Worm (Caenorhabditis elegans) whole organism, L1 larva: ENCODE results near the gene scd-1.

Experiments used
- C04F5.9 ChIP-seq: sonication (generic microtip); optimal IDR thresholded peaks from 2 replicates; lab custom pipeline; 2016; ENCODE audit warnings: missing genetic modification characterization, missing compliant biosample characterization
- C34B4.2 ChIP-seq: sonication (generic microtip); optimal IDR thresholded peaks from 2 replicates; lab custom pipeline; 2017; ENCODE audit warnings: mild to moderate bottlenecking, missing genetic modification characterization, missing compliant biosample characterization
- aha-1 ChIP-seq: fragments of 150-350 bp; optimal IDR thresholded peaks from 2 replicates; lab custom pipeline; 2014; ENCODE audit warnings: missing biosample characterization, missing genetic modification characterization
- aly-2 ChIP-seq: fragments of 150-350 bp; optimal IDR thresholded peaks from 2 replicates; lab custom pipeline; 2014; ENCODE audit warnings: missing biosample characterization, missing genetic modification characterization
- ama-1 ChIP-seq: fragments of 150-350 bp; optimal IDR thresholded peaks from 2 replicates; lab custom pipeline; 2014
- ceh-63 ChIP-seq: fragments of 200-800 bp; sonication (Bioruptor generic); optimal IDR thresholded peaks from 2 replicates; lab custom pipeline; 2018; ENCODE audit warnings: mild to moderate bottlenecking, missing genetic modification characterization, missing compliant biosample characterization
- ceh-8 ChIP-seq: fragments of 200-800 bp; sonication (Bioruptor generic); optimal IDR thresholded peaks from 2 replicates; lab custom pipeline; 2018; ENCODE audit warnings: mild to moderate bottlenecking, missing genetic modification characterization, moderate library complexity, missing compliant biosample characterization
- ceh-82 ChIP-seq, 3 experiments: fragments of 150-350 bp in 1 of 3; sonication (generic microtip) in 2 of 3; optimal IDR thresholded peaks; 2 replicates each; lab custom pipeline; 2014 to 2017; ENCODE audit warnings: missing biosample characterization in 3 of 3, missing genetic modification characterization in 3 of 3
- ceh-88 ChIP-seq: fragments of 200-800 bp; sonication (Bioruptor generic); IDR thresholded peaks from 2 replicates; pipeline ENCODE4 v1.3.6; 2022; ENCODE audit warnings: missing genetic modification characterization, missing compliant biosample characterization
- ces-1 ChIP-seq: fragments of 150-350 bp; optimal IDR thresholded peaks from 2 replicates; lab custom pipeline; 2014; ENCODE audit warnings: missing biosample characterization, missing genetic modification reagents, missing genetic modification characterization
- dpl-1 ChIP-seq, 3 experiments: fragments of 150-350 bp in 2 of 3; sonication (generic microtip) in 1 of 3; optimal IDR thresholded peaks; 2 replicates each; lab custom pipeline; 2014 to 2017; ENCODE audit warnings: missing biosample characterization in 3 of 3, missing genetic modification characterization in 3 of 3, missing genetic modification reagents in 3 of 3
- dsc-1 ChIP-seq: sonication (generic microtip); optimal IDR thresholded peaks from 2 replicates; lab custom pipeline; 2016; ENCODE audit warnings: mild to moderate bottlenecking, missing genetic modification characterization, missing compliant biosample characterization
- efl-1 ChIP-seq, 4 experiments: fragments of 150-350 bp; optimal IDR thresholded peaks in 3 of 4; peaks in 1 of 4; 1 replicate in 1 of 4; 2 replicates in 3 of 4; lab custom pipeline; 2014; ENCODE audit warnings: missing biosample characterization in 2 of 4, missing genetic modification characterization in 2 of 4, missing genetic modification reagents in 2 of 4
- efl-3 ChIP-seq: fragments of 200-800 bp; sonication (Bioruptor generic); optimal IDR thresholded peaks from 2 replicates; lab custom pipeline; 2018; ENCODE audit warnings: mild to moderate bottlenecking, missing genetic modification characterization, missing compliant biosample characterization
- egl-13 ChIP-seq: sonication (generic microtip); optimal IDR thresholded peaks from 2 replicates; lab custom pipeline; 2016; ENCODE audit warnings: missing genotype, missing genetic modification reagents, missing genetic modification characterization, missing compliant biosample characterization
- egl-27 ChIP-seq, 2 experiments: fragments of 150-350 bp in 1 of 2; sonication (generic microtip); optimal IDR thresholded peaks; 3 replicates each; lab custom pipeline; 2017 to 2018; ENCODE audit warnings: missing biosample characterization in 2 of 2, missing genetic modification characterization in 2 of 2, missing genetic modification reagents in 2 of 2
- elt-2 ChIP-seq: sonication (generic microtip); optimal IDR thresholded peaks from 2 replicates; lab custom pipeline; 2016; ENCODE audit warnings: missing genetic modification characterization, mild to moderate bottlenecking, inconsistent platforms, missing compliant biosample characterization, missing genetic modification reagents
- elt-3 ChIP-seq, 6 experiments: fragments of 150-350 bp in 1 of 6; sonication (generic microtip); optimal IDR thresholded peaks; 2 replicates each; lab custom pipeline; 2017 to 2018; ENCODE audit warnings: missing biosample characterization in 6 of 6, missing genetic modification characterization in 6 of 6, inconsistent platforms in 1 of 6
- fkh-10 ChIP-seq: sonication (generic microtip); optimal IDR thresholded peaks from 2 replicates; lab custom pipeline; 2017; ENCODE audit warnings: missing biosample characterization, missing genetic modification reagents, missing genetic modification characterization
- fkh-8 ChIP-seq: sonication (generic microtip); optimal IDR thresholded peaks from 2 replicates; lab custom pipeline; 2016; ENCODE audit warnings: mild to moderate bottlenecking, missing genetic modification characterization, missing compliant biosample characterization
- hlh-17 ChIP-seq: fragments of 200-800 bp; sonication (Bioruptor generic); optimal IDR thresholded peaks from 2 replicates; lab custom pipeline; 2018; ENCODE audit warnings: missing genetic modification characterization, mild to moderate bottlenecking, missing compliant biosample characterization, moderate library complexity, borderline replicate concordance
- irx-1 ChIP-seq: sonication (generic microtip); optimal IDR thresholded peaks from 2 replicates; lab custom pipeline; 2016; ENCODE audit warnings: missing genetic modification characterization, missing compliant biosample characterization
- lin-13 ChIP-seq: fragments of 150-350 bp; optimal IDR thresholded peaks from 2 replicates; lab custom pipeline; 2014; ENCODE audit warnings: missing biosample characterization, missing genetic modification reagents, missing genetic modification characterization
- lin-14 ChIP-seq: fragments of 200-800 bp; sonication (Bioruptor generic); optimal IDR thresholded peaks from 2 replicates; lab custom pipeline; 2018; ENCODE audit warnings: mild to moderate bottlenecking, missing genetic modification characterization, moderate library complexity, missing compliant biosample characterization
- lin-35 ChIP-seq, 2 experiments: fragments of 150-350 bp; optimal IDR thresholded peaks; 2 replicates each; lab custom pipeline; 2014; ENCODE audit warnings: missing biosample characterization in 2 of 2, missing genetic modification characterization in 2 of 2, missing genetic modification reagents in 2 of 2
- lir-3 ChIP-seq: sonication (generic microtip); optimal IDR thresholded peaks from 2 replicates; lab custom pipeline; 2016; ENCODE audit warnings: mild to moderate bottlenecking, missing genetic modification characterization, moderate library complexity, missing compliant biosample characterization; ENCODE audit not compliant: poor library complexity
- mab-9 ChIP-seq: fragments of 200-800 bp; sonication (Bioruptor generic); IDR thresholded peaks from 2 replicates; pipeline ENCODE4 v1.3.6; 2022; ENCODE audit warnings: missing genetic modification reagents, missing genetic modification characterization, missing compliant biosample characterization
- mdl-1 ChIP-seq, 2 experiments: fragments of 150-350 bp; optimal IDR thresholded peaks; 2 replicates each; lab custom pipeline; 2014 to 2017; ENCODE audit warnings: missing biosample characterization in 2 of 2, missing genetic modification characterization in 2 of 2, inconsistent platforms in 1 of 2
- mep-1 ChIP-seq: fragments of 150-350 bp; optimal IDR thresholded peaks from 2 replicates; lab custom pipeline; 2014; ENCODE audit warnings: missing biosample characterization, missing genetic modification characterization
- nhr-20 ChIP-seq: sonication (generic microtip); optimal IDR thresholded peaks from 2 replicates; lab custom pipeline; 2016; ENCODE audit warnings: mild to moderate bottlenecking, missing genetic modification characterization, missing compliant biosample characterization
- nhr-28 ChIP-seq: fragments of 150-350 bp; optimal IDR thresholded peaks from 2 replicates; lab custom pipeline; 2014; ENCODE audit warnings: missing biosample characterization, missing genetic modification characterization
- nhr-47 ChIP-seq: sonication (generic microtip); optimal IDR thresholded peaks from 2 replicates; lab custom pipeline; 2016; ENCODE audit warnings: mild to moderate bottlenecking, missing genetic modification characterization, moderate library complexity, missing compliant biosample characterization
- nhr-71 ChIP-seq: sonication (generic microtip); optimal IDR thresholded peaks from 2 replicates; lab custom pipeline; 2016; ENCODE audit warnings: mild to moderate bottlenecking, missing genetic modification characterization, moderate library complexity, missing compliant biosample characterization
- nhr-76 ChIP-seq: sonication (generic microtip); optimal IDR thresholded peaks from 2 replicates; lab custom pipeline; 2017; ENCODE audit warnings: missing biosample characterization, missing genetic modification characterization
- nhr-85 ChIP-seq: sonication (generic microtip); peaks from one replicate; lab custom pipeline; 2016; ENCODE audit warnings: missing genetic modification characterization, inconsistent platforms, missing compliant biosample characterization
- nhr-90 ChIP-seq: sonication (generic microtip); optimal IDR thresholded peaks from 2 replicates; lab custom pipeline; 2016; ENCODE audit warnings: mild to moderate bottlenecking, missing genetic modification characterization, missing compliant biosample characterization; ENCODE audit not compliant: poor library complexity
- pax-3 ChIP-seq: fragments of 200-800 bp; sonication (Bioruptor generic); optimal IDR thresholded peaks from 2 replicates; lab custom pipeline; 2018; ENCODE audit warnings: mild to moderate bottlenecking, missing genetic modification characterization, moderate library complexity, missing compliant biosample characterization
- pqm-1 ChIP-seq: sonication (generic microtip); optimal IDR thresholded peaks from 3 replicates; lab custom pipeline; 2017; ENCODE audit warnings: missing biosample characterization, missing genetic modification characterization
- rnt-1 ChIP-seq: sonication (generic microtip); optimal IDR thresholded peaks from 2 replicates; lab custom pipeline; 2016; ENCODE audit warnings: mild to moderate bottlenecking, missing genetic modification characterization, moderate library complexity, missing compliant biosample characterization
- sox-4 ChIP-seq: sonication (generic microtip); optimal IDR thresholded peaks from 2 replicates; lab custom pipeline; 2016; ENCODE audit warnings: missing genetic modification characterization, missing compliant biosample characterization
- sptf-1 ChIP-seq: fragments of 150-350 bp; optimal IDR thresholded peaks from 2 replicates; lab custom pipeline; 2014; ENCODE audit warnings: missing biosample characterization, missing genetic modification characterization
- sup-37 ChIP-seq: fragments of 200-800 bp; sonication (Bioruptor generic); optimal IDR thresholded peaks from 2 replicates; lab custom pipeline; 2018; ENCODE audit warnings: mild to moderate bottlenecking, missing genetic modification characterization, missing compliant biosample characterization
- tbx-2 ChIP-seq: sonication (generic microtip); optimal IDR thresholded peaks from 2 replicates; lab custom pipeline; 2016; ENCODE audit warnings: missing genetic modification characterization, missing compliant biosample characterization
- unc-130 ChIP-seq: fragments of 150-350 bp; optimal IDR thresholded peaks from 2 replicates; lab custom pipeline; 2017; ENCODE audit warnings: missing biosample characterization, missing genetic modification characterization, inconsistent platforms
- unc-62 ChIP-seq: fragments of 150-350 bp; optimal IDR thresholded peaks from 2 replicates; lab custom pipeline; 2014; ENCODE audit warnings: missing biosample characterization, missing genetic modification reagents, missing genetic modification characterization
- unc-86 ChIP-seq: sonication (generic microtip); optimal IDR thresholded peaks from 2 replicates; lab custom pipeline; 2016; ENCODE audit warnings: missing genetic modification characterization, missing compliant biosample characterization
- vab-15 ChIP-seq: sonication (generic microtip); optimal IDR thresholded peaks from 2 replicates; lab custom pipeline; 2017; ENCODE audit warnings: missing genotype, mild to moderate bottlenecking, missing genetic modification characterization, missing compliant biosample characterization
- zag-1 ChIP-seq: fragments of 150-350 bp; optimal IDR thresholded peaks from 2 replicates; lab custom pipeline; 2014; ENCODE audit warnings: missing biosample characterization, missing genetic modification characterization
- ztf-11 ChIP-seq, 2 experiments: sonication (generic microtip); optimal IDR thresholded peaks; 2 replicates each; lab custom pipeline; 2016 to 2017; ENCODE audit warnings: missing genetic modification characterization in 2 of 2, missing biosample characterization in 1 of 2, missing compliant biosample characterization in 1 of 2

Gene scd-1

ce11 chrX:12517307-12517706 is 8.3 kb downstream of the scd-1 start (continued):
- no peak for TF ChIP-seq C34B4.2 (tag; lab: Kevin White, UChicago)
- no peak for TF ChIP-seq ces-1
- TF ChIP-seq dpl-1 (GFP tag; optimal IDR thresholded peaks at IDR 0.05; lab: Kevin White, UChicago) = peak in 1 of 3 experiments; percentile 6
- no peak for TF ChIP-seq nhr-76
- TF ChIP-seq nhr-90 (tag; lab: Kevin White, UChicago) = peak; percentile 50
- no peak for TF ChIP-seq aha-1
- peak; percentile 59 for TF ChIP-seq tbx-2 (tag; lab: Kevin White, UChicago)
- TF ChIP-seq lin-35 (GFP tag; optimal IDR thresholded peaks at IDR 0.05; lab: Kevin White, UChicago) = peak; percentile 16 to 50
- no peak for TF ChIP-seq irx-1 (tag; lab: Kevin White, UChicago)
- no peak for TF ChIP-seq ceh-8 (GFP tag; lab: Kevin White, UChicago)
- peak; percentile 68 for TF ChIP-seq fkh-8 (tag; lab: Kevin White, UChicago)
- peak; percentile 63 for TF ChIP-seq nhr-47
- peak in 1 of 6 experiments; percentile 49 for TF ChIP-seq elt-3 (tag; optimal IDR thresholded peaks at IDR 0.05; lab: Kevin White, UChicago)
- peak; percentile 40 for TF ChIP-seq rnt-1 (tag; lab: Kevin White, UChicago)
- TF ChIP-seq ceh-88 (GFP tag; lab: Robert Waterston, UW) = no peak
- TF ChIP-seq elt-2 (tag; lab: Kevin White, UChicago) = no peak
- peak; percentile 51 for TF ChIP-seq egl-13 (tag; lab: Kevin White, UChicago)
- no peak for TF ChIP-seq unc-62
- TF ChIP-seq efl-3 (GFP tag; lab: Kevin White, UChicago) = no peak
- no peak for TF ChIP-seq pax-3 (tag; lab: Kevin White, UChicago)
- TF ChIP-seq unc-86 (tag; lab: Kevin White, UChicago) = peak; percentile 18
- peak; percentile 87 for TF ChIP-seq nhr-20
- TF ChIP-seq efl-1 (optimal IDR thresholded peaks at IDR 0.05; lab: Kevin White, UChicago) = no peak
- TF ChIP-seq efl-1 (GFP tag; optimal IDR thresholded peaks at IDR 0.05 in 1 of 2; lab: Kevin White, UChicago) = no peak
- peak; percentile 18 to 53 (median 41) for TF ChIP-seq ceh-82 (tag; optimal IDR thresholded peaks at IDR 0.05; lab: Kevin White, UChicago)
- no peak for TF ChIP-seq sptf-1 (tag; lab: Kevin White, UChicago)
- peak in 1 of 2 experiments; percentile 62 for TF ChIP-seq mdl-1 (tag; optimal IDR thresholded peaks at IDR 0.05; lab: Kevin White, UChicago)
- TF ChIP-seq sup-37 = no peak
- TF ChIP-seq C04F5.9 (tag; lab: Kevin White, UChicago) = peak; percentile 7
- no peak for TF ChIP-seq ztf-11 (tag; optimal IDR thresholded peaks at IDR 0.05; lab: Kevin White, UChicago)

ce11 chrX:12516482-12516826 is 9.1 kb downstream of the scd-1 start:
- TF ChIP-seq lin-35 (GFP tag; optimal IDR thresholded peaks at IDR 0.05; lab: Kevin White, UChicago) (no peak), ceh-88 (GFP tag; lab: Robert Waterston, UW) (no peak), sox-4 (peak; percentile 67), egl-13 (tag; lab: Kevin White, UChicago) (peak; percentile 36), pqm-1 (tag; lab: Kevin White, UChicago) (no peak), fkh-10 (GFP tag; lab: Kevin White, UChicago) (no peak), vab-15 (tag; lab: Kevin White, UChicago) (no peak), hlh-17 (GFP tag; lab: Kevin White, UChicago) (no peak), ceh-8 (GFP tag; lab: Kevin White, UChicago) (no peak), elt-3 (tag; optimal IDR thresholded peaks at IDR 0.05; lab: Kevin White, UChicago) (no peak), dsc-1 (tag; lab: Kevin White, UChicago) (peak; percentile 19), nhr-90 (tag; lab: Kevin White, UChicago) (no peak), tbx-2 (tag; lab: Kevin White, UChicago) (no peak), unc-62 (no peak), mep-1 (no peak), ceh-63 (GFP tag; lab: Kevin White, UChicago) (no peak), lin-14 (GFP tag; lab: Kevin White, UChicago) (peak; percentile 36), lin-13 (no peak), aly-2 (tag; lab: Kevin White, UChicago) (no peak), lir-3 (tag; lab: Kevin White, UChicago) (no peak), nhr-71 (peak; percentile 81), nhr-85 (tag; lab: Kevin White, UChicago) (peak; percentile 53), nhr-76 (no peak), egl-27 (tag; optimal IDR thresholded peaks at IDR 0.05; lab: Kevin White, UChicago) (no peak), nhr-28 (tag; lab: Kevin White, UChicago) (no peak), C34B4.2 (tag; lab: Kevin White, UChicago) (no peak), mab-9 (GFP tag; lab: Robert Waterston, UW) (no peak), efl-1 (optimal IDR thresholded peaks at IDR 0.05; lab: Kevin White, UChicago) (no peak), efl-1 (GFP tag; optimal IDR thresholded peaks at IDR 0.05 in 1 of 2; lab: Kevin White, UChicago) (no peak), ama-1 (lab: Kevin White, UChicago) (no peak), unc-130 (no peak), zag-1 (tag; lab: Kevin White, UChicago) (no peak)
